1 fruit fly cellular context compared by ENCODE assay signal in the genomic region with DNA sequence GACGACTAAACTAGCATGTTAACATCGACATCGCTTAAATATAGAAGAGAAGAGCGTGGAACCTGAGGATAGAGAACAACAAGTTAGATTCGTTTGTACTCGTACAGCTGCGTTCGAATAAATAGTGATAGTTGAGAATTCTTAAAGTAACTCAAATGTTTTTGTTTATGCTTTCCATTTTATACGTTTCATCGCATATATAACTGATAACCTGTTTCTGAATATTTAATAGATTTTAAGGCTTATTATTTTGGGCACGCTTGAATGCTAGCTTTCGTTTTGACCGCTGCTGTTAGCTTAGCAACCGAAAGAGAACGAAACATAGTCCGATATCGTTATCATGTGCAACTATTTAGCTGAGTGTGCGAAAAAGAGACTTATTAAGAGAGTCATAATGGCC.
A peak's percentile ranks its signal among the peaks of the same experiment; 100 is the strongest.
TF ChIP-seq lines count a peak whose summit lies in the region.

No protein-coding gene starts in this region.

TF ChIP-seq in whole organism, embryonic, 481 proteins besides CTCF, POLR2A, EP300 and RAD21 (continued from another document and continues in another):
- peak; percentile 73 for TF ChIP-seq kah (GFP tag; optimal IDR thresholded peaks at IDR 0.05; lab: Kevin White, UChicago)
- TF ChIP-seq HLHmδ (GFP tag; optimal IDR thresholded peaks at IDR 0.05; lab: Kevin White, UChicago): no peak
- TF ChIP-seq CG32767 (GFP tag; IDR thresholded peaks at IDR 0.05; lab: Robert Waterston, UW): peak; percentile 93
- peak; percentile 88 for TF ChIP-seq Atf-2 (GFP tag; optimal IDR thresholded peaks at IDR 0.05; lab: Kevin White, UChicago)
- peak; percentile 95 for TF ChIP-seq HLH3B (GFP tag; IDR thresholded peaks at IDR 0.05; lab: Robert Waterston, UW)
- TF ChIP-seq CG10654 (GFP tag; optimal IDR thresholded peaks at IDR 0.05; lab: Kevin White, UChicago): peak; percentile 85
- TF ChIP-seq Lim3 (GFP tag; IDR thresholded peaks at IDR 0.05; lab: Robert Waterston, UW): peak; percentile 79
- TF ChIP-seq exex (tag; optimal IDR thresholded peaks at IDR 0.05; lab: Kevin White, UChicago): peak; percentile 90
- TF ChIP-seq CG17802 (tag; optimal IDR thresholded peaks at IDR 0.05; lab: Kevin White, UChicago): peak; percentile 55
- TF ChIP-seq CG17361 (GFP tag; IDR thresholded peaks at IDR 0.05; lab: Robert Waterston, UW): peak; percentile 88
- TF ChIP-seq BtbVII (GFP tag; optimal IDR thresholded peaks at IDR 0.05; lab: Kevin White, UChicago): peak; percentile 98
- peak; percentile 70 for TF ChIP-seq CG2116 (GFP tag; optimal IDR thresholded peaks at IDR 0.05; lab: Kevin White, UChicago)
- peak; percentile 39 for TF ChIP-seq CG30020 (tag; optimal IDR thresholded peaks at IDR 0.05; lab: Kevin White, UChicago)
- no peak for TF ChIP-seq CG16813 (GFP tag; IDR thresholded peaks at IDR 0.05; lab: Robert Waterston, UW; ENCODE audit: partially characterized antibody)
- TF ChIP-seq sens-2 (GFP tag; IDR thresholded peaks at IDR 0.05; lab: Robert Waterston, UW): peak; percentile 78
- TF ChIP-seq CG4328 (GFP tag; optimal IDR thresholded peaks at IDR 0.05; lab: Kevin White, UChicago): peak; percentile 67
- peak; percentile 74 for TF ChIP-seq CG1529 (GFP tag; optimal IDR thresholded peaks at IDR 0.05; lab: Kevin White, UChicago)
- TF ChIP-seq mirr (GFP tag; optimal IDR thresholded peaks at IDR 0.05; lab: Kevin White, UChicago): peak; percentile 95
- TF ChIP-seq vfl (GFP tag; optimal IDR thresholded peaks at IDR 0.05; lab: Kevin White, UChicago): peak; percentile 95
- peak; percentile 97 for TF ChIP-seq CG11247 (GFP tag; IDR thresholded peaks at IDR 0.05; lab: Robert Waterston, UW)
- TF ChIP-seq pzg (GFP tag; optimal IDR thresholded peaks at IDR 0.05; lab: Kevin White, UChicago): peak; percentile 33
- peak; percentile 99 for TF ChIP-seq CG2120 (GFP tag; optimal IDR thresholded peaks at IDR 0.05; lab: Kevin White, UChicago)
- peak; percentile 55; the same call in 1 of the 2 replicates for TF ChIP-seq sim (GFP tag; IDR thresholded peaks at IDR 0.05; lab: Robert Waterston, UW)
- peak; percentile 80 for TF ChIP-seq Asciz (GFP tag; optimal IDR thresholded peaks at IDR 0.05; lab: Kevin White, UChicago)
- peak; percentile 85 for TF ChIP-seq Abd-B (GFP tag; optimal IDR thresholded peaks at IDR 0.05; lab: Kevin White, UChicago)
- TF ChIP-seq CG8089 (GFP tag; optimal IDR thresholded peaks at IDR 0.05; lab: Kevin White, UChicago): peak; percentile 77
- peak; percentile 88 for TF ChIP-seq az2 (GFP tag; optimal IDR thresholded peaks at IDR 0.05; lab: Kevin White, UChicago)
- no peak for TF ChIP-seq CG9797 (GFP tag; optimal IDR thresholded peaks at IDR 0.05; lab: Kevin White, UChicago)
- no peak for TF ChIP-seq Doc3 (GFP tag; IDR thresholded peaks at IDR 0.05; lab: Robert Waterston, UW; ENCODE audit: partially characterized antibody)
- TF ChIP-seq Gsc (GFP tag; IDR thresholded peaks at IDR 0.05; lab: Robert Waterston, UW): peak; percentile 66
- TF ChIP-seq NK7.1 (GFP tag; optimal IDR thresholded peaks at IDR 0.05; lab: Kevin White, UChicago): peak; percentile 88
- TF ChIP-seq Nf-YA (GFP tag; IDR thresholded peaks at IDR 0.05; lab: Robert Waterston, UW): peak; percentile 87
- peak; percentile 98 for TF ChIP-seq CG2678 (tag; optimal IDR thresholded peaks at IDR 0.05; lab: Kevin White, UChicago)
- TF ChIP-seq Neu2 (GFP tag; optimal IDR thresholded peaks at IDR 0.05; lab: Kevin White, UChicago; ENCODE audit: borderline replicate concordance): peak; percentile 70
- peak; percentile 97 for TF ChIP-seq tgo (GFP tag; IDR thresholded peaks at IDR 0.05; lab: Robert Waterston, UW)
- TF ChIP-seq CG30403 (GFP tag; optimal IDR thresholded peaks at IDR 0.05; lab: Kevin White, UChicago): peak; percentile 96
- TF ChIP-seq cad (GFP tag; optimal IDR thresholded peaks at IDR 0.05; lab: Kevin White, UChicago): no peak
- TF ChIP-seq CG7928 (GFP tag; optimal IDR thresholded peaks at IDR 0.05; lab: Kevin White, UChicago): peak; percentile 81
- TF ChIP-seq ERR (GFP tag; optimal IDR thresholded peaks at IDR 0.05; lab: Kevin White, UChicago): peak; percentile 96
- peak; percentile 88 for TF ChIP-seq CG11398 (GFP tag; optimal IDR thresholded peaks at IDR 0.05; lab: Kevin White, UChicago)
- TF ChIP-seq ewg (GFP tag; optimal IDR thresholded peaks at IDR 0.05; lab: Kevin White, UChicago): peak; percentile 74
- peak; percentile 86 for TF ChIP-seq Dad (GFP tag; optimal IDR thresholded peaks at IDR 0.05; lab: Kevin White, UChicago)
- peak; percentile 46; the same call in 1 of the 2 replicates for TF ChIP-seq crol (GFP tag; IDR thresholded peaks at IDR 0.05; lab: Robert Waterston, UW)
- peak; percentile 93 for TF ChIP-seq CG12219 (GFP tag; optimal IDR thresholded peaks at IDR 0.05; lab: Kevin White, UChicago)
- peak; percentile 93 for TF ChIP-seq eyg (GFP tag; optimal IDR thresholded peaks at IDR 0.05; lab: Kevin White, UChicago)
- TF ChIP-seq CG6175 (GFP tag; IDR thresholded peaks at IDR 0.05; lab: Robert Waterston, UW): peak; percentile 94
- no peak for TF ChIP-seq Elba2 (GFP tag; optimal IDR thresholded peaks at IDR 0.05; lab: Kevin White, UChicago)
- peak; percentile 84 for TF ChIP-seq CG3995 (GFP tag; optimal IDR thresholded peaks at IDR 0.05; lab: Kevin White, UChicago)
- peak; percentile 84 for TF ChIP-seq Ets97D (GFP tag; optimal IDR thresholded peaks at IDR 0.05; lab: Kevin White, UChicago)
- TF ChIP-seq CG12391 (tag; optimal IDR thresholded peaks at IDR 0.05; lab: Kevin White, UChicago): peak; percentile 97
- no peak for TF ChIP-seq Sry-β (GFP tag; optimal IDR thresholded peaks at IDR 0.05; lab: Kevin White, UChicago)
- TF ChIP-seq hbn (GFP tag; IDR thresholded peaks at IDR 0.05; lab: Robert Waterston, UW; ENCODE audit: partially characterized antibody): no peak
- TF ChIP-seq CG6765 (GFP tag; optimal IDR thresholded peaks at IDR 0.05; lab: Kevin White, UChicago): peak; percentile 96
- peak; percentile 62 for TF ChIP-seq CG8359 (GFP tag; optimal IDR thresholded peaks at IDR 0.05; lab: Kevin White, UChicago; ENCODE audit: borderline replicate concordance)
- TF ChIP-seq gsb (GFP tag; IDR thresholded peaks at IDR 0.05; lab: Robert Waterston, UW): peak; percentile 97
- TF ChIP-seq gcm (GFP tag; optimal IDR thresholded peaks at IDR 0.05; lab: Kevin White, UChicago): peak; percentile 86
- peak; percentile 92 for TF ChIP-seq Oli (tag; optimal IDR thresholded peaks at IDR 0.05; lab: Kevin White, UChicago)
- TF ChIP-seq fd64A (GFP tag; optimal IDR thresholded peaks at IDR 0.05; lab: Kevin White, UChicago): peak; percentile 53
- peak; percentile 95 to 97 for TF ChIP-seq dpn (GFP tag; optimal IDR thresholded peaks at IDR 0.05; lab: Kevin White, UChicago)
- peak; percentile 90 for TF ChIP-seq ara (GFP tag; IDR thresholded peaks at IDR 0.05; lab: Robert Waterston, UW)
- peak; percentile 94 for TF ChIP-seq Side (GFP tag; optimal IDR thresholded peaks at IDR 0.05; lab: Kevin White, UChicago)
- peak; percentile 84 for TF ChIP-seq CG4404 (GFP tag; IDR thresholded peaks at IDR 0.05; lab: Robert Waterston, UW)
- peak; percentile 84 for TF ChIP-seq dati (GFP tag; IDR thresholded peaks at IDR 0.05; lab: Robert Waterston, UW)
- no peak for TF ChIP-seq zen2 (GFP tag; IDR thresholded peaks at IDR 0.05; lab: Robert Waterston, UW; ENCODE audit: partially characterized antibody)
- peak; percentile 51 for TF ChIP-seq MESR4 (GFP tag; optimal IDR thresholded peaks at IDR 0.05; lab: Kevin White, UChicago)
- peak; percentile 85 for TF ChIP-seq NC2β (GFP tag; optimal IDR thresholded peaks at IDR 0.05; lab: Kevin White, UChicago)
- TF ChIP-seq D (optimal IDR thresholded peaks at IDR 0.05; lab: Kevin White, UChicago): no peak
- peak; percentile 57 for TF ChIP-seq D (GFP tag; optimal IDR thresholded peaks at IDR 0.05; lab: Kevin White, UChicago)
- peak; percentile 77 for TF ChIP-seq CG15696 (tag; optimal IDR thresholded peaks at IDR 0.05; lab: Kevin White, UChicago)
- TF ChIP-seq CG33557 (GFP tag; optimal IDR thresholded peaks at IDR 0.05; lab: Kevin White, UChicago): peak; percentile 27
- peak in 1 of 2 experiments; percentile 50 for TF ChIP-seq Hr78 (GFP tag; optimal IDR thresholded peaks at IDR 0.05; lab: Kevin White, UChicago)
- TF ChIP-seq CG11695 (GFP tag; IDR thresholded peaks at IDR 0.05; lab: Robert Waterston, UW): peak; percentile 97
- peak; percentile 85 for TF ChIP-seq CG12942 (GFP tag; optimal IDR thresholded peaks at IDR 0.05; lab: Kevin White, UChicago)
- no peak for TF ChIP-seq zf30C (GFP tag; optimal IDR thresholded peaks at IDR 0.05; lab: Kevin White, UChicago)
- TF ChIP-seq CG15011 (GFP tag; optimal IDR thresholded peaks at IDR 0.05; lab: Kevin White, UChicago): peak; percentile 97
- TF ChIP-seq btn (GFP tag; optimal IDR thresholded peaks at IDR 0.05; lab: Kevin White, UChicago): peak; percentile 62
- TF ChIP-seq CG18764 (GFP tag; optimal IDR thresholded peaks at IDR 0.05; lab: Kevin White, UChicago): peak; percentile 79
- peak; percentile 95 for TF ChIP-seq CG7556 (GFP tag; optimal IDR thresholded peaks at IDR 0.05; lab: Kevin White, UChicago)
- no peak for TF ChIP-seq CG1832 (GFP tag; optimal IDR thresholded peaks at IDR 0.05; lab: Kevin White, UChicago)
- TF ChIP-seq CG17912 (GFP tag; optimal IDR thresholded peaks at IDR 0.05; lab: Kevin White, UChicago): peak; percentile 25
- TF ChIP-seq CG11696 (GFP tag; IDR thresholded peaks at IDR 0.05; lab: Robert Waterston, UW): peak; percentile 100
- TF ChIP-seq dimm (GFP tag; IDR thresholded peaks at IDR 0.05; lab: Robert Waterston, UW): peak; percentile 59
- peak; percentile 92 for TF ChIP-seq crc (GFP tag; optimal IDR thresholded peaks at IDR 0.05; lab: Kevin White, UChicago)
- TF ChIP-seq E2f2 (GFP tag; IDR thresholded peaks at IDR 0.05; lab: Robert Waterston, UW): peak; percentile 80
- peak; percentile 96 for TF ChIP-seq maf-S (GFP tag; optimal IDR thresholded peaks at IDR 0.05; lab: Kevin White, UChicago)
- TF ChIP-seq sna (GFP tag; IDR thresholded peaks at IDR 0.05; lab: Robert Waterston, UW; ENCODE audit: partially characterized antibody): no peak
- TF ChIP-seq CG4617 (GFP tag; optimal IDR thresholded peaks at IDR 0.05; lab: Kevin White, UChicago; ENCODE audit: borderline replicate concordance): peak; percentile 67
- peak; percentile 6 for TF ChIP-seq fd102C (GFP tag; optimal IDR thresholded peaks at IDR 0.05; lab: Kevin White, UChicago)
- no peak for TF ChIP-seq dan (GFP tag; IDR thresholded peaks at IDR 0.05; lab: Robert Waterston, UW)
- TF ChIP-seq Scr (GFP tag; IDR thresholded peaks at IDR 0.05; lab: Robert Waterston, UW; ENCODE audit: partially characterized antibody): no peak
- TF ChIP-seq CG43689 (GFP tag; IDR thresholded peaks at IDR 0.05; lab: Robert Waterston, UW): peak; percentile 83
- peak; percentile 80; the same call in 2 of the 3 replicates for TF ChIP-seq CG2199 (GFP tag; IDR thresholded peaks at IDR 0.05; lab: Robert Waterston, UW)
- peak; percentile 97 for TF ChIP-seq CG7786 (GFP tag; optimal IDR thresholded peaks at IDR 0.05; lab: Kevin White, UChicago)
- TF ChIP-seq hth (optimal IDR thresholded peaks at IDR 0.05; lab: Kevin White, UChicago): no peak
- peak; percentile 95 for TF ChIP-seq CG6813 (GFP tag; optimal IDR thresholded peaks at IDR 0.05; lab: Kevin White, UChicago)
- peak; percentile 89 for TF ChIP-seq chn (GFP tag; optimal IDR thresholded peaks at IDR 0.05; lab: Kevin White, UChicago)
- peak; percentile 14 for TF ChIP-seq pfk (GFP tag; optimal IDR thresholded peaks at IDR 0.05; lab: Kevin White, UChicago)
- TF ChIP-seq odd (GFP tag; optimal IDR thresholded peaks at IDR 0.05; lab: Kevin White, UChicago): peak; percentile 92
- peak; percentile 92 for TF ChIP-seq CG17568 (GFP tag; optimal IDR thresholded peaks at IDR 0.05; lab: Kevin White, UChicago)
- TF ChIP-seq Dbx (GFP tag; IDR thresholded peaks at IDR 0.05; lab: Robert Waterston, UW): peak; percentile 98
- TF ChIP-seq CG32772 (GFP tag; IDR thresholded peaks at IDR 0.05; lab: Robert Waterston, UW): peak; percentile 93
- TF ChIP-seq Doc2 (GFP tag; IDR thresholded peaks at IDR 0.05; lab: Robert Waterston, UW): peak; percentile 72
- TF ChIP-seq hkb (optimal IDR thresholded peaks at IDR 0.05; lab: Kevin White, UChicago): no peak
- TF ChIP-seq hkb (GFP tag; IDR thresholded peaks at IDR 0.05; lab: Robert Waterston, UW): peak; percentile 97
- peak; percentile 90 for TF ChIP-seq Hmx (GFP tag; optimal IDR thresholded peaks at IDR 0.05; lab: Kevin White, UChicago)
- no peak for TF ChIP-seq lov (optimal IDR thresholded peaks at IDR 0.05; lab: Kevin White, UChicago)
- peak; percentile 80; the same call in 2 of the 3 replicates for TF ChIP-seq lov (GFP tag; IDR thresholded peaks at IDR 0.05; lab: Robert Waterston, UW)
- peak; percentile 89 for TF ChIP-seq CG16863 (GFP tag; optimal IDR thresholded peaks at IDR 0.05; lab: Kevin White, UChicago)
- TF ChIP-seq CG2202 (tag; optimal IDR thresholded peaks at IDR 0.05; lab: Kevin White, UChicago): peak; percentile 49
- peak; percentile 89 for TF ChIP-seq tup (GFP tag; optimal IDR thresholded peaks at IDR 0.05; lab: Kevin White, UChicago)
- TF ChIP-seq ftz-f1 (GFP tag; optimal IDR thresholded peaks at IDR 0.05; lab: Kevin White, UChicago): peak; percentile 59
- peak; percentile 87 for TF ChIP-seq Antp (GFP tag; optimal IDR thresholded peaks at IDR 0.05; lab: Kevin White, UChicago)
- TF ChIP-seq Blimp-1 (GFP tag; optimal IDR thresholded peaks at IDR 0.05; lab: Kevin White, UChicago): peak; percentile 82
- peak; percentile 87 for TF ChIP-seq CG18011 (GFP tag; optimal IDR thresholded peaks at IDR 0.05; lab: Kevin White, UChicago)
- TF ChIP-seq gro (GFP tag; optimal IDR thresholded peaks at IDR 0.05; lab: Kevin White, UChicago): peak; percentile 98
- peak; percentile 89 for TF ChIP-seq slp2 (GFP tag; optimal IDR thresholded peaks at IDR 0.05; lab: Kevin White, UChicago)
- TF ChIP-seq Dip3 (GFP tag; optimal IDR thresholded peaks at IDR 0.05; lab: Kevin White, UChicago): peak; percentile 98
- peak; percentile 95 for TF ChIP-seq GATAe (GFP tag; conservative IDR thresholded peaks at IDR 0.05; lab: Robert Waterston, UW)
- peak; percentile 95 for TF ChIP-seq CG9727 (GFP tag; optimal IDR thresholded peaks at IDR 0.05; lab: Kevin White, UChicago)
- TF ChIP-seq org-1 (GFP tag; optimal IDR thresholded peaks at IDR 0.05; lab: Kevin White, UChicago): peak; percentile 95
- TF ChIP-seq tin (GFP tag; optimal IDR thresholded peaks at IDR 0.05; lab: Kevin White, UChicago): peak; percentile 90
- TF ChIP-seq CG10147 (GFP tag; optimal IDR thresholded peaks at IDR 0.05; lab: Kevin White, UChicago): peak; percentile 98
- peak; percentile 42 for TF ChIP-seq Dref (GFP tag; IDR thresholded peaks at IDR 0.05; lab: Robert Waterston, UW)
- TF ChIP-seq CG4424 (GFP tag; optimal IDR thresholded peaks at IDR 0.05; lab: Kevin White, UChicago): peak; percentile 86
- peak; percentile 100 for TF ChIP-seq Med (GFP tag; lab: Kevin White, UChicago)
- peak; percentile 96 for TF ChIP-seq CG6854 (GFP tag; optimal IDR thresholded peaks at IDR 0.05; lab: Kevin White, UChicago)
